Fruit fly (Drosophila melanogaster) whole organism, embryonic: ENCODE measurements around the gene Shal.

Experiments used
- ATbp ChIP-seq: fragments of 200-800 bp; sonication (Bioruptor generic); optimal IDR thresholded peaks from 2 replicates; lab custom pipeline; 2017; ENCODE audit warnings: missing biosample characterization, mild to moderate bottlenecking, missing genetic modification characterization, missing genetic modification reagents
- BtbVII ChIP-seq: fragments of 200-800 bp; sonication (Bioruptor generic); optimal IDR thresholded peaks from 3 replicates; lab custom pipeline; 2017; ENCODE audit warnings: missing biosample characterization, mild to moderate bottlenecking, missing genetic modification characterization
- Bteb2 ChIP-seq: fragments of 200-800 bp; sonication (Bioruptor generic); optimal IDR thresholded peaks from 2 replicates; lab custom pipeline; 2016; ENCODE audit warnings: missing biosample characterization, missing genetic modification characterization
- CG1024 ChIP-seq: fragments of 200-800 bp; sonication (Bioruptor generic); IDR thresholded peaks from 2 replicates; pipeline ENCODE4 v1.3.6; 2022; ENCODE audit warnings: missing biosample characterization, missing genetic modification characterization
- CG11504 ChIP-seq: fragments of 200-800 bp; sonication (Bioruptor generic); optimal IDR thresholded peaks from 3 replicates; lab custom pipeline; 2019; ENCODE audit warnings: missing biosample characterization, mild to moderate bottlenecking, missing genetic modification characterization, moderate library complexity
- CG1233 ChIP-seq: fragments of 200-800 bp; sonication (Bioruptor generic); optimal IDR thresholded peaks from 4 replicates; lab custom pipeline; 2018; ENCODE audit warnings: missing biosample characterization, mild to moderate bottlenecking, missing genetic modification characterization
- CG12769 ChIP-seq: fragments of 200-800 bp; sonication (Bioruptor generic); optimal IDR thresholded peaks from 2 replicates; lab custom pipeline; 2019; ENCODE audit warnings: missing biosample characterization, mild to moderate bottlenecking, missing genetic modification characterization, moderate library complexity
- CG13123 ChIP-seq: fragments of 200-800 bp; sonication (Bioruptor generic); optimal IDR thresholded peaks from 2 replicates; lab custom pipeline; 2016; ENCODE audit warnings: missing biosample characterization, missing genetic modification characterization
- CG2199 ChIP-seq: fragments of 200-800 bp; sonication (Bioruptor generic); IDR thresholded peaks from 3 replicates; pipeline ENCODE4 v1.3.6; 2022; ENCODE audit warnings: missing biosample characterization, missing genetic modification characterization
- CG2202 ChIP-seq: fragments of 200-800 bp; sonication (Bioruptor generic); optimal IDR thresholded peaks from 2 replicates; lab custom pipeline; 2018; ENCODE audit warnings: missing biosample characterization, mild to moderate bottlenecking, missing genetic modification characterization
- CG31224 ChIP-seq: fragments of 200-800 bp; sonication (Bioruptor generic); IDR thresholded peaks from 2 replicates; pipeline ENCODE4 v1.3.6; 2022; ENCODE audit warnings: missing biosample characterization, missing genetic modification characterization
- CG34376 ChIP-seq: fragments of 200-800 bp; sonication (Bioruptor generic); optimal IDR thresholded peaks from 2 replicates; lab custom pipeline; 2018; ENCODE audit warnings: missing biosample characterization, mild to moderate bottlenecking, missing genetic modification characterization
- CG4424 ChIP-seq: fragments of 200-800 bp; sonication (Bioruptor generic); optimal IDR thresholded peaks from 3 replicates; lab custom pipeline; 2016; ENCODE audit warnings: missing biosample characterization, missing genetic modification characterization
- CG4730 ChIP-seq: fragments of 200-800 bp; sonication (Bioruptor generic); IDR thresholded peaks from 2 replicates; pipeline ENCODE4 v1.3.6; 2022; ENCODE audit warnings: missing biosample characterization, missing genetic modification characterization
- CG4854 ChIP-seq: fragments of 200-800 bp; sonication (Bioruptor generic); optimal IDR thresholded peaks from 2 replicates; lab custom pipeline; 2016; ENCODE audit warnings: missing biosample characterization, missing genetic modification characterization, inconsistent platforms
- CG6272 ChIP-seq: fragments of 200-800 bp; sonication (Bioruptor generic); IDR thresholded peaks from 2 replicates; pipeline ENCODE4 v1.3.6; 2022; ENCODE audit warnings: missing biosample characterization, missing genetic modification characterization
- CG6689 ChIP-seq: fragments of 200-800 bp; sonication (Bioruptor generic); IDR thresholded peaks from 2 replicates; pipeline ENCODE4 v1.3.6; 2022; ENCODE audit warnings: missing biosample characterization, missing genetic modification characterization
- CG7839 ChIP-seq: fragments of 200-800 bp; sonication (Bioruptor generic); optimal IDR thresholded peaks from 3 replicates; lab custom pipeline; 2018; ENCODE audit warnings: missing biosample characterization, mild to moderate bottlenecking, missing genetic modification characterization, moderate library complexity
- CG9609 ChIP-seq: fragments of 200-800 bp; sonication (Bioruptor generic); optimal IDR thresholded peaks from 3 replicates; lab custom pipeline; 2016; ENCODE audit warnings: missing biosample characterization, missing genetic modification characterization
- Dek ChIP-seq: fragments of 200-800 bp; sonication (Bioruptor generic); optimal IDR thresholded peaks from 3 replicates; lab custom pipeline; 2019; ENCODE audit warnings: missing biosample characterization, mild to moderate bottlenecking, missing genetic modification characterization, moderate library complexity
- Dll ChIP-seq: fragments of 200-800 bp; sonication (Bioruptor generic); IDR thresholded peaks from 4 replicates; pipeline ENCODE4 v1.3.6; 2022; ENCODE audit warnings: missing biosample characterization, missing genetic modification characterization; ENCODE audit not compliant: partially characterized antibody
- E2f1 ChIP-seq: fragments of 200-800 bp; sonication (Bioruptor generic); IDR thresholded peaks from 2 replicates; pipeline ENCODE4 v1.3.6; 2022; ENCODE audit warnings: missing biosample characterization, missing genetic modification characterization
- H2.0 ChIP-seq: fragments of 200-800 bp; sonication (Bioruptor generic); IDR thresholded peaks from 2 replicates; pipeline ENCODE4 v1.3.6; 2022; ENCODE audit warnings: missing biosample characterization, missing genetic modification characterization
- Hey ChIP-seq: fragments of 200-800 bp; sonication (Bioruptor generic); optimal IDR thresholded peaks from 3 replicates; lab custom pipeline; 2018; ENCODE audit warnings: missing biosample characterization, mild to moderate bottlenecking, missing genetic modification characterization
- Hmx ChIP-seq: fragments of 200-800 bp; sonication (Bioruptor generic); optimal IDR thresholded peaks from 2 replicates; lab custom pipeline; 2016; ENCODE audit warnings: missing biosample characterization, missing genetic modification characterization
- Lim3 ChIP-seq: fragments of 200-800 bp; sonication (Bioruptor generic); IDR thresholded peaks from 2 replicates; pipeline ENCODE4 v1.3.6; 2022; ENCODE audit warnings: missing biosample characterization, missing genetic modification characterization
- MBD-R2 ChIP-seq: fragments of 200-800 bp; sonication (Bioruptor generic); IDR thresholded peaks from 2 replicates; pipeline ENCODE4 v1.3.6; 2022; ENCODE audit warnings: missing biosample characterization, missing genetic modification characterization
- MESR4 ChIP-seq: fragments of 200-800 bp; sonication (Bioruptor generic); optimal IDR thresholded peaks from 2 replicates; lab custom pipeline; 2018; ENCODE audit warnings: missing biosample characterization, mild to moderate bottlenecking, missing genetic modification characterization, moderate library complexity
- Pdp1 ChIP-seq, 2 experiments: fragments of 200-800 bp; sonication (Bioruptor generic); optimal IDR thresholded peaks; 3 replicates each; lab custom pipeline; 2016; ENCODE audit warnings: missing biosample characterization in 2 of 2, missing genetic modification characterization in 2 of 2, mild to moderate bottlenecking in 1 of 2, moderate library complexity in 1 of 2
- Ravus ChIP-seq: fragments of 200-800 bp; sonication (Bioruptor generic); IDR thresholded peaks from 2 replicates; pipeline ENCODE4 v1.3.6; 2022; ENCODE audit warnings: missing biosample characterization, missing genetic modification characterization
- YL-1 ChIP-seq: fragments of 200-800 bp; sonication (Bioruptor generic); optimal IDR thresholded peaks from 3 replicates; lab custom pipeline; 2017; ENCODE audit warnings: missing biosample characterization, mild to moderate bottlenecking, missing genetic modification characterization
- al ChIP-seq: fragments of 200-800 bp; sonication (Bioruptor generic); IDR thresholded peaks from 2 replicates; pipeline ENCODE4 v1.3.6; 2022; ENCODE audit warnings: missing biosample characterization, missing genetic modification characterization
- dysf ChIP-seq: fragments of 200-800 bp; sonication (Bioruptor generic); IDR thresholded peaks from 3 replicates; pipeline ENCODE4 v1.3.6; 2022; ENCODE audit warnings: missing biosample characterization, missing genetic modification characterization
- ewg ChIP-seq: fragments of 200-800 bp; sonication (Bioruptor generic); optimal IDR thresholded peaks from 3 replicates; lab custom pipeline; 2017; ENCODE audit warnings: mild to moderate bottlenecking, missing biosample characterization, missing genetic modification reagents, missing genetic modification characterization
- eyg ChIP-seq: fragments of 200-800 bp; sonication (Bioruptor generic); optimal IDR thresholded peaks from 3 replicates; lab custom pipeline; 2016; ENCODE audit warnings: missing biosample characterization, missing genetic modification characterization
- grau ChIP-seq: fragments of 200-800 bp; optimal IDR thresholded peaks from 3 replicates; lab custom pipeline; 2019; ENCODE audit warnings: missing biosample characterization, mild to moderate bottlenecking, missing genetic modification characterization, moderate library complexity
- grn ChIP-seq: fragments of 200-800 bp; sonication (Bioruptor generic); optimal IDR thresholded peaks from 3 replicates; lab custom pipeline; 2017; ENCODE audit warnings: missing biosample characterization, missing genetic modification characterization
- lab ChIP-seq: fragments of 200-800 bp; sonication (Bioruptor generic); optimal IDR thresholded peaks from 3 replicates; lab custom pipeline; 2017; ENCODE audit warnings: missing biosample characterization, missing genetic modification characterization, mild to moderate bottlenecking, moderate library complexity, missing genetic modification reagents
- lmd ChIP-seq: fragments of 200-800 bp; sonication (Bioruptor generic); IDR thresholded peaks from 2 replicates; pipeline ENCODE4 v1.3.6; 2022; ENCODE audit warnings: missing biosample characterization, missing genetic modification characterization
- odd ChIP-seq: fragments of 200-800 bp; sonication (Bioruptor generic); optimal IDR thresholded peaks from 2 replicates; lab custom pipeline; 2017; ENCODE audit warnings: missing biosample characterization, mild to moderate bottlenecking, missing genetic modification characterization
- onecut ChIP-seq: fragments of 200-800 bp; sonication (Bioruptor generic); IDR thresholded peaks from 2 replicates; pipeline ENCODE4 v1.3.6; 2022; ENCODE audit warnings: missing biosample characterization, missing genetic modification characterization
- pan ChIP-seq, 4 experiments: fragments of >200 bp in 3 of 4; fragments of 200-800 bp in 1 of 4; sonication (Bioruptor generic) in 1 of 4; optimal IDR thresholded peaks in 3 of 4; IDR thresholded peaks in 1 of 4; 2 replicates each; pipeline versions ENCODE4 v1.3.6 to Lab custom; 2017 to 2022; ENCODE audit warnings: missing biosample characterization in 2 of 4, missing genetic modification characterization in 2 of 4, mixed read lengths in 1 of 4
- sens ChIP-seq: fragments of 200-800 bp; sonication (Bioruptor generic); peaks from one replicate; lab custom pipeline; 2016; ENCODE audit warnings: missing biosample characterization, missing genetic modification characterization
- seq ChIP-seq: fragments of 200-800 bp; sonication (Bioruptor generic); IDR thresholded peaks from 2 replicates; pipeline ENCODE4 v1.3.6; 2022; ENCODE audit warnings: missing biosample characterization, missing genetic modification characterization
- sqz ChIP-seq: fragments of 200-800 bp; sonication (Bioruptor generic); optimal IDR thresholded peaks from 3 replicates; lab custom pipeline; 2018; ENCODE audit warnings: missing biosample characterization, mild to moderate bottlenecking, missing genetic modification characterization
- zfh1 ChIP-seq: fragments of 200-800 bp; sonication (Bioruptor generic); IDR thresholded peaks from 3 replicates; pipeline ENCODE4 v1.3.6; 2022; ENCODE audit warnings: missing biosample characterization, missing genetic modification characterization

The Shal gene

DNA sequence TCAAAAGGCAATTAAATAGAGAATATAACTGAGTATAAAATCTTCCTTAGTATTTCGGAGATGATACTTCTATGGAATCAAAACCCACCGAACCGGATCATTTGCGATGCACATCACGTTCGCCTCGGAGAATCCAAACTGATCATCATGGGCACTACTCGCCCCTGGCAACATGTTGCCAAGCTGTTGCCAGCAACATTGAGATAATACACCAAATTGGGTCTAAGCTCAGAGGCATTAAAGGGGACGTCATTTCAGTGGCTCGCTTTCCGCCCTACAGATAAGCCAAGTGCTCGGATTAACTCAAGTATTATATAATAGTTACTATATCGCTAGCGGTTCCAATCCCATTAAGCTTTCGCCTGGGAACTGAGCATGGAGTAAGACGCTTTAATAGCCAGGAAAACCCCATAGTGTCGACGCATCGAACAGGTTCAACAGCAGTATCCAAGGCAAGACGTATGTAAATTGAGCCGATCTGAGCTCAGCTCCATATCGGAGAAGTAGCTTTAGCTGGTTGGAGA, 21.7 kb upstream of the Shal start, which contains the start of the genes lush and CG9372 (continued):
- no peak for TF ChIP-seq Hey (tag; lab: Kevin White, UChicago)
- TF ChIP-seq pan (optimal IDR thresholded peaks at IDR 0.05; lab: Kevin White, UChicago): no peak
- no peak for TF ChIP-seq pan (GFP tag; optimal IDR thresholded peaks at IDR 0.05 in 1 of 2, IDR thresholded peaks at IDR 0.05 in 1 of 2)
- TF ChIP-seq sens (GFP tag; lab: Kevin White, UChicago): peak; percentile 47
- no peak for TF ChIP-seq E2f1 (GFP tag; lab: Robert Waterston, UW)
- TF ChIP-seq CG31224 (GFP tag; lab: Robert Waterston, UW): no peak
- TF ChIP-seq Hmx (GFP tag; lab: Kevin White, UChicago): no peak
- TF ChIP-seq onecut (GFP tag; lab: Robert Waterston, UW): no peak
- peak; percentile 6 for TF ChIP-seq CG34376
- no peak for TF ChIP-seq Ravus
- TF ChIP-seq CG6272 (GFP tag; lab: Robert Waterston, UW): no peak
- no peak for TF ChIP-seq grn
- no peak for TF ChIP-seq H2.0 (GFP tag; lab: Robert Waterston, UW)
- TF ChIP-seq Dek (tag; lab: Kevin White, UChicago): no peak
- TF ChIP-seq lmd (GFP tag; lab: Robert Waterston, UW): no peak
- TF ChIP-seq CG12769 (tag; lab: Kevin White, UChicago): no peak
- peak in 1 of 2 experiments; percentile 95 for TF ChIP-seq Pdp1 (GFP tag; optimal IDR thresholded peaks at IDR 0.05; lab: Kevin White, UChicago)
- no peak for TF ChIP-seq CG1233 (GFP tag; lab: Kevin White, UChicago)
- TF ChIP-seq CG2199 (GFP tag; lab: Robert Waterston, UW): 0 out of 3 replicates have a peak, but pooled peaks have one; percentile 51
- TF ChIP-seq eyg (GFP tag; lab: Kevin White, UChicago): no peak
- no peak for TF ChIP-seq CG6689 (GFP tag; lab: Robert Waterston, UW)
- no peak for TF ChIP-seq CG4730 (GFP tag; lab: Robert Waterston, UW)
- TF ChIP-seq dysf (GFP tag; lab: Robert Waterston, UW): no peak
- TF ChIP-seq CG1024 (GFP tag; lab: Robert Waterston, UW): no peak

dm6 chr3L:19601413-19601812, 17.0 kb upstream of the Shal start, which contains the start of gene CG9368:
Gene CG9368 (plus strand): TSS chr3L:19601633.
- TF ChIP-seq BtbVII (no peak), CG11504 (tag; lab: Kevin White, UChicago) (peak; percentile 17), ewg (GFP tag; lab: Kevin White, UChicago) (peak; percentile 96), onecut (GFP tag; lab: Robert Waterston, UW) (peak; percentile 100), CG2199 (GFP tag; lab: Robert Waterston, UW) (no peak), MBD-R2 (GFP tag; lab: Robert Waterston, UW) (peak; percentile 83), al (GFP tag; lab: Robert Waterston, UW) (no peak), YL-1 (GFP tag; lab: Kevin White, UChicago) (peak; percentile 10), MESR4 (GFP tag; lab: Kevin White, UChicago) (peak; percentile 35), lab (GFP tag; lab: Kevin White, UChicago) (no peak), CG9609 (GFP tag; lab: Kevin White, UChicago) (no peak)

dm6 chr3L:19598369-19599148, 14.2 kb upstream of the Shal start, which contains the start of the genes ash1 and Taf6:
Gene ash1 (minus strand): TSS chr3L:19598755.
Gene Taf6 (plus strand): TSS chr3L:19599088.
- TF ChIP-seq CG4424 (GFP tag; lab: Kevin White, UChicago) (no peak), ATbp (no peak), seq (no peak), Lim3 (GFP tag; lab: Robert Waterston, UW) (no peak), CG4854 (GFP tag; lab: Kevin White, UChicago) (no peak), sqz (no peak), grau (tag; lab: Kevin White, UChicago) (no peak), odd (no peak), CG13123 (no peak), CG7839 (no peak), Bteb2 (GFP tag; lab: Kevin White, UChicago) (no peak), Dll (GFP tag; lab: Robert Waterston, UW) (peak; percentile 76), zfh1 (GFP tag; lab: Robert Waterston, UW) (no peak), CG34376 (no peak), CG2202 (tag; lab: Kevin White, UChicago) (no peak)
